Worm (Caenorhabditis elegans): Measurements from ENCODE around the gene srg-42.

Gene srg-42

DNA sequence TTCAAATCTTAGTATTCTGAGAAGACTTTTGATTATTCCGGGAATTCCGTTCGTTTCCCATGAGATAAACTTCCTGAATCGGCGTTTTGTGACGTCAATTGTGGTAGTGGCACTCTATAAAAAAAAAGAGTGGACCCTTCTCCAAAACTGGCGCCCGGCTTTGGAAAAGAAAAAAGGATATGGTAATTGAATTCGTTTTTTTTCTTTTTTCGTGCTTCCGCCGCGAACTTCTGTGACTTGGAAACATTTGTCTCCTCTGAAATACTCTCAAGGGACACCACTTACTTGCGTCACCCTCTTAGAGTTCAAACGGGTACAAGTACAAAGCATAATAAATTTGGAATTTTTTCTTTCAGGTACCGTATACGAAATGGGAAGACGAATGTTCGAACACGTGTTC, 14.8 kb upstream of the srg-42 start:
- no peak for TF ChIP-seq him-1 (tag; optimal IDR thresholded peaks at IDR 0.05)
- TF ChIP-seq W03F9.2 (tag; optimal IDR thresholded peaks at IDR 0.05): no peak
- TF ChIP-seq dao-5 (tag; optimal IDR thresholded peaks at IDR 0.05): no peak

DNA sequence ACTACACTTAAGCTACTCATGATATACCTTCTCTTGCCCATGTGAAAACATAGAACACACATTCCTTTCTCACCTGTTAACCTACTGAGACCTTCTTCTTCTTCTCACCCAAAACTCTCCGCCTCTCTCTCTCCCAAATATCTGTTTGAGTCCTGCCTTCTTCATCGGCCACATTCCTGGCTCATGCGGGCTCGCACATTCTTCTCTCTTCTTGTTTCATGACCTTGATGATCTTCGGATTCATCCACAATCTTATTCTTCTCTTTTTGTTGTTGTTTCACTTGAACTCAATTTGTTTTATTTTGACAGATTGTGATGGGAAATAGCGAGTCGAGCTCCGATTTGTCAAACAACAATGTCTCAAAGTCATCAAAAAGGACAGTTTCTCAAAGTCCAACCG, 14.1 kb upstream of the srg-42 start, which contains the start of gene T19C4.5:
T19C4.5 (plus strand) TSS at position 308 of the 400 bp plus-strand sequence.
- TF ChIP-seq him-1 (tag; optimal IDR thresholded peaks at IDR 0.05) (no peak), dao-5 (tag; optimal IDR thresholded peaks at IDR 0.05) (no peak), W03F9.2 (tag; optimal IDR thresholded peaks at IDR 0.05) (no peak)

DNA sequence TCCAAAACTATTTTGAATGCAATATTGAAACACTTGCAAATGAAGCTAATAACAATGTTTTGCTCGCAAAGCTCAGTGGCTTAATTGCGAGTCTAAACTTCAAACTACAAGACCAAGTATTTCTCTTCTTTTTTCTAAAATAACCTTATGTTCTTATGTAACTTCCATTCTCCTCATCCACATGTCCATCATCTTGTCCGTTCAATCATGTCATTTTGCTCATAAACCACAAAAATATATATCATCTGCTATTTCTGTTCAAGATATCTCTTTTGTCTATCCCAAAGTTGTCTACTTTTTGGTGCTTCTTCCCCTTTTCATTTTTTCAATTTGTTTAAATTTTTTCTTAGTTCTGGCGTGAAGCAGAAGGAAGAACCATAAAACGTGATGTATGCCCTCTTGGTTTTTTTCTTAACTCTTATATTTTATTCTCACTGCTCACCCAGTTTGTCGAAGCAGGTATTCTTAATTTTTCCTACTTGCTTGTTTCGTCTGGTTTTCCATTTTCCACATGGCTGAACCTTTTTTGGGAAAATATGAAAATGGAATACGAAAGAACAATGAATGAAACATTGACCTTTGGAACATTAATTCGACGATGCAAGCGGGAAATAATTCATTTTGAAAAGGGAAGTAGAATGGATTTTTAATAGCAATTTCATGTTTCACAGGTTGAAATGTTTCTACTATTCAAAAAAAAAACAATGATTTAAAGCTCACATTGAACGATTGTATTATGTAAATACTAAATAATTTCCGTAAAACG, 12.9 kb upstream of the srg-42 start:
- TF ChIP-seq him-1 (tag; optimal IDR thresholded peaks at IDR 0.05) (no peak), dao-5 (tag; optimal IDR thresholded peaks at IDR 0.05) (no peak), W03F9.2 (tag; optimal IDR thresholded peaks at IDR 0.05) (no peak)

- TF ChIP-seq him-1 (tag; optimal IDR thresholded peaks at IDR 0.05): no peak
- TF ChIP-seq W03F9.2 (tag; optimal IDR thresholded peaks at IDR 0.05): no peak
- TF ChIP-seq dao-5 (tag; optimal IDR thresholded peaks at IDR 0.05): no peak
Observed at ce11 chrV:11167745-11168144, 9.9 kb upstream of the srg-42 start.

DNA sequence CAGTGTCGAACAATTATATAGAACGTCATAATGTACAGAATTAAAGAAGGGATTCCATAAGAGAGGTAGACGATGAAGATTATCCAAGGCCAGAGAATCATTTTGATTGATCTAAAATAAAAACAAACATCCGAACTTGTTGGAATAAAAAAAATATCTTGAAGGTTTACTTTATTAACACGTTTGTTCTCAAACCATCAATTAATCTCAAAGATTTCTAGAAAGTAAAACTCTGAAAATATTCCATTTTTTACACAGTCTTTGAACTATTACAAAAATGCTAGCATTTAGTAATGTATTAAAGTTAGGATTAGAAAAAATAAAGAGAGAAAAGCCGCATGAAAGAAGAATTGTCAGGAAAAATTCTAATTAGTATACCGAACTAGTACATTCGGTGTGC, 6.6 kb upstream of the srg-42 start, which contains the start of gene srg-40:
srg-40 (minus strand) TSS at position 101 of the 400 bp plus-strand sequence.
- TF ChIP-seq him-1 (tag; optimal IDR thresholded peaks at IDR 0.05) (no peak), W03F9.2 (tag; optimal IDR thresholded peaks at IDR 0.05) (no peak), dao-5 (tag; optimal IDR thresholded peaks at IDR 0.05) (no peak)

ce11 chrV:11161791-11162190, 3.9 kb upstream of the srg-42 start, which contains the start of gene srg-41:
Gene srg-41 (minus strand): TSS chrV:11161891.
- TF ChIP-seq W03F9.2 (tag; optimal IDR thresholded peaks at IDR 0.05): no peak
- no peak for TF ChIP-seq him-1 (tag; optimal IDR thresholded peaks at IDR 0.05)
- TF ChIP-seq dao-5 (tag; optimal IDR thresholded peaks at IDR 0.05): no peak

ce11 chrV:11156589-11156988, 1.3 kb downstream of the srg-42 start:
- no peak for TF ChIP-seq dao-5 (tag; optimal IDR thresholded peaks at IDR 0.05)
- TF ChIP-seq W03F9.2 (tag; optimal IDR thresholded peaks at IDR 0.05): no peak
- no peak for TF ChIP-seq him-1 (tag; optimal IDR thresholded peaks at IDR 0.05)

- TF ChIP-seq him-1 (tag; optimal IDR thresholded peaks at IDR 0.05) (no peak), W03F9.2 (tag; optimal IDR thresholded peaks at IDR 0.05) (no peak), dao-5 (tag; optimal IDR thresholded peaks at IDR 0.05) (no peak)
Observed at ce11 chrV:11155553-11155952, 2.3 kb downstream of the srg-42 start, which contains the start of gene srg-38. Gene srg-38 (minus strand): TSS chrV:11155653.

ce11 chrV:11152333-11152732, 5.5 kb downstream of the srg-42 start, which contains the start of gene srg-39:
Gene srg-39 (minus strand): TSS chrV:11152433.
- TF ChIP-seq W03F9.2 (tag; optimal IDR thresholded peaks at IDR 0.05) (no peak), him-1 (tag; optimal IDR thresholded peaks at IDR 0.05) (no peak), dao-5 (tag; optimal IDR thresholded peaks at IDR 0.05) (no peak)

ce11 chrV:11149405-11149804, 8.4 kb downstream of the srg-42 start, which contains the start of gene T19C4.1:
Gene T19C4.1 (plus strand): TSS chrV:11149705.
- TF ChIP-seq W03F9.2 (tag; optimal IDR thresholded peaks at IDR 0.05) (no peak), him-1 (tag; optimal IDR thresholded peaks at IDR 0.05) (no peak), dao-5 (tag; optimal IDR thresholded peaks at IDR 0.05) (no peak)

DNA sequence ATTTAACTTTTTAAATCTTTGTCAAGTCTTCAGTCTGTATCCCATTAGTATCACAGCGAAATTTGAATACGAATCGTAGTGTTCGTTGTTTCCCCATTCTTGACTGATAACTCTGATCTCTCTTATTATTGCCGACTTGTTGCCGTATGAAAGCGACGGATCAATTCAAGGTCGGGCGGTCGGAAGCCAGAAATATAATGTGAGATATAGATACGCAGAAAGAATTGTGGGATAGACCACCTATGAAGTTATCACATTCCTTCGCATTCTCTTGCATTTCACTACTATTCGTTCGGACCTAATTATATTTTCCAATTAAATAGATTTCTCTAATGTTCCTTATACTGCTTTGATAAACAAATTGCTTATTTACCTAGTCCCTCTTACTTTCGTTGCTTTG, 8.9 kb downstream of the srg-42 start:
- TF ChIP-seq W03F9.2 (tag; optimal IDR thresholded peaks at IDR 0.05) (no peak), dao-5 (tag; optimal IDR thresholded peaks at IDR 0.05) (no peak), him-1 (tag; optimal IDR thresholded peaks at IDR 0.05) (no peak)

- TF ChIP-seq dao-5 (tag; optimal IDR thresholded peaks at IDR 0.05): no peak
- TF ChIP-seq W03F9.2 (tag; optimal IDR thresholded peaks at IDR 0.05): no peak
- TF ChIP-seq him-1 (tag; optimal IDR thresholded peaks at IDR 0.05): no peak
Observed at ce11 chrV:11147780-11148144, 10.1 kb downstream of the srg-42 start.

DNA sequence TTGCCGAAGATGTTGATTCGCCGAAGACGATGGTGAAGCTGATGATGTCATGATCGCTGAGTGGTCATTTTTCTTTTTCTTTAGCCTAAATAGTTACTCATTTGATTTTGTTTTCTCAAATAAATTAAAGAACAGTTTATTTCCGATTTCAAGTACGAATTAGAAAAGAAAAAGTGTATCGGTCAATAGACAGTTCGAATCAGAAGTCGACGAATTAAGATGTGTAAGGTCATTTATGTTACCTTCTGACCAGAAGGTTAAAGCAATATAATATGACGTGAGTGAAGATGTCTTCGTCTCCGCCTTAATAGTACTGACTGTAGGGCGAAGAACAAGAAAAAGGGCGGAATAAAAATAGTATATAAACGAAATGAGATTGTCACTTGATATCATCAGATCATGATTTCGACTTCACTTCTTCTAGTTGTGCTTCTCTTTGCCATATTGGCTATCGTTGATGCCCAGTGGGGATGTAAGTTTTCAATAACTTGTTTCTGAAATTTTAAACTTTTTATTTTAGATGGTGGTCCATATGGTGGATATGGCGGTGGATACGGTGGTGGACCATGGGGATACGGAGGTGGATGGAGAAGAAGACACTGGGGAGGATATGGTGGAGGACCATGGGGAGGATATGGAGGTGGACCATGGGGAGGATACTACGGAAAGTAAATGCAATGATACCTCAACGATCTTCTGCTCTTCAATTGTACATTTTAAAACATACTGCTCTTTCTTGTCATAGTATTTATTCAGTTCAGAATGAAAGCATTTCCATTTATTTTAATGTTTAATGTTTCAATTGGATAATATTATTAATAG, 10.7 kb downstream of the srg-42 start, which contains the start of the genes T19C4.24 and nlp-33:
T19C4.24 (minus strand) TSS at position 51 of the 822 bp plus-strand sequence.
nlp-33 (plus strand) TSS at position 389 of the 822 bp plus-strand sequence.
- TF ChIP-seq W03F9.2 (tag; optimal IDR thresholded peaks at IDR 0.05) (no peak), dao-5 (tag; optimal IDR thresholded peaks at IDR 0.05) (no peak)

DNA sequence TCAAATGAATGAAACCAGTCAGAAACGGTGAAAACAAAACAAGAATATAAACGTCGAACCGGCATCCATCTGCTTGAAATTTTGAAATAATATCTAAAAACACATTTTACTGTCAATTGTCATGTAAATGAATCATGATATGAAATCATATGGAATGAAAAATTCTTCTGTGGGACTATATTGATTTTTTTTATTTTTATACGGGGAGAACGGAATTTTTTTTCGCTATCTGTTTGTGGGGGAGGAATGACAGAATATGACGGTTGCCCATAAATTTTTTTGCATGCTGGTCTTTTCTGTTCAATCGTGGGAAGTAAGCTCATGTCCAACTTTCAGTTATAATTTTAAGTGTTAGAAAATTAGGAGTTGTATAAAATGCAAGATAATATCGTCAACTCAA, 13.2 kb downstream of the srg-42 start, which contains the start of gene C06H2.7:
C06H2.7 (minus strand) TSS at position 101 of the 400 bp plus-strand sequence.
- TF ChIP-seq dao-5 (tag; optimal IDR thresholded peaks at IDR 0.05) (no peak), W03F9.2 (tag; optimal IDR thresholded peaks at IDR 0.05) (no peak), him-1 (tag; optimal IDR thresholded peaks at IDR 0.05) (no peak)

Data from whole organism, L4/young adult.